Fruit fly (Drosophila melanogaster) whole organism, embryonic: ENCODE measurements around the gene CG31808.
A peak's percentile ranks its signal among the peaks of the same experiment; 100 is the strongest.

ENCODE experiments used
- CG10654 ChIP-seq: fragments of 200-800 bp; sonication (Bioruptor generic); optimal IDR thresholded peaks from 2 replicates; lab custom pipeline; 2016; ENCODE audit warnings: missing biosample characterization, missing genetic modification characterization
- CG11085 ChIP-seq: fragments of 200-800 bp; sonication (Bioruptor generic); IDR thresholded peaks from 2 replicates; pipeline ENCODE4 v1.3.6; 2022; ENCODE audit warnings: missing biosample characterization, missing genetic modification characterization
- CG12391 ChIP-seq: fragments of 200-800 bp; sonication (Bioruptor generic); optimal IDR thresholded peaks from 3 replicates; lab custom pipeline; 2018; ENCODE audit warnings: missing biosample characterization, mild to moderate bottlenecking, missing genetic modification characterization, moderate library complexity
- CG12659 ChIP-seq: fragments of 200-800 bp; sonication (Bioruptor generic); optimal IDR thresholded peaks from 3 replicates; lab custom pipeline; 2017; ENCODE audit warnings: mild to moderate bottlenecking, missing biosample characterization, missing genetic modification reagents, missing genetic modification characterization
- CG12744 ChIP-seq: fragments of 200-800 bp; sonication (Bioruptor generic); optimal IDR thresholded peaks from 2 replicates; lab custom pipeline; 2016; ENCODE audit warnings: missing biosample characterization, missing genetic modification characterization
- CG13775 ChIP-seq: fragments of 200-800 bp; sonication (Bioruptor generic); optimal IDR thresholded peaks from 3 replicates; lab custom pipeline; 2017; ENCODE audit warnings: missing biosample characterization, mild to moderate bottlenecking, missing genetic modification characterization
- CG14014 ChIP-seq: fragments of 200-800 bp; sonication (Bioruptor generic); IDR thresholded peaks from 2 replicates; pipeline ENCODE4 v1.3.6; 2022; ENCODE audit warnings: missing biosample characterization, missing genetic modification characterization
- CG1529 ChIP-seq: fragments of 200-800 bp; sonication (Bioruptor generic); optimal IDR thresholded peaks from 3 replicates; lab custom pipeline; 2018; ENCODE audit warnings: missing biosample characterization, missing genetic modification characterization
- CG18599 ChIP-seq: fragments of 200-800 bp; sonication (Bioruptor generic); optimal IDR thresholded peaks from 3 replicates; lab custom pipeline; 2017; ENCODE audit warnings: missing biosample characterization, missing genetic modification characterization, mild to moderate bottlenecking, moderate library complexity, missing genetic modification reagents
- CG4707 ChIP-seq: fragments of 200-800 bp; sonication (Bioruptor generic); optimal IDR thresholded peaks from 2 replicates; lab custom pipeline; 2018; ENCODE audit warnings: missing biosample characterization, mild to moderate bottlenecking, missing genetic modification characterization, moderate library complexity
- CG7372 ChIP-seq: fragments of 200-800 bp; sonication (Bioruptor generic); IDR thresholded peaks from 2 replicates; pipeline ENCODE4 v1.3.6; 2022; ENCODE audit warnings: missing biosample characterization, missing genetic modification characterization
- CG7556 ChIP-seq: fragments of 200-800 bp; sonication (Bioruptor generic); optimal IDR thresholded peaks from 2 replicates; lab custom pipeline; 2017; ENCODE audit warnings: missing biosample characterization, mild to moderate bottlenecking, missing genetic modification characterization
- CG7745 ChIP-seq: fragments of 200-800 bp; sonication (Bioruptor generic); optimal IDR thresholded peaks from 2 replicates; lab custom pipeline; 2018; ENCODE audit warnings: missing biosample characterization, mild to moderate bottlenecking, missing genetic modification characterization, moderate library complexity
- CG8924 ChIP-seq: fragments of 200-800 bp; optimal IDR thresholded peaks from 3 replicates; lab custom pipeline; 2019; ENCODE audit warnings: missing biosample characterization, mild to moderate bottlenecking, missing genetic modification characterization, moderate library complexity
- CG9876 ChIP-seq: fragments of 200-800 bp; sonication (Bioruptor generic); optimal IDR thresholded peaks from 2 replicates; lab custom pipeline; 2016; ENCODE audit warnings: missing biosample characterization, missing genetic modification characterization
- D ChIP-seq, 2 experiments: fragments of 200-800 bp in 1 of 2; fragments of >200 bp in 1 of 2; sonication (Bioruptor generic) in 1 of 2; optimal IDR thresholded peaks; 2 replicates in 1 of 2; 3 replicates in 1 of 2; lab custom pipeline; 2017; ENCODE audit warnings: mild to moderate bottlenecking in 1 of 2, missing biosample characterization in 1 of 2, missing genetic modification characterization in 1 of 2, missing genetic modification reagents in 1 of 2
- D19A ChIP-seq: fragments of 200-800 bp; optimal IDR thresholded peaks from 3 replicates; lab custom pipeline; 2019; ENCODE audit warnings: missing biosample characterization, mild to moderate bottlenecking, missing genetic modification characterization, moderate library complexity
- Drgx ChIP-seq: fragments of 200-800 bp; sonication (Bioruptor generic); IDR thresholded peaks from 2 replicates; pipeline ENCODE4 v1.3.6; 2022; ENCODE audit warnings: missing biosample characterization, missing genetic modification characterization
- Hand ChIP-seq: fragments of 200-800 bp; sonication (Bioruptor generic); optimal IDR thresholded peaks from 2 replicates; lab custom pipeline; 2017; ENCODE audit warnings: mild to moderate bottlenecking, missing biosample characterization, missing genetic modification reagents, missing genetic modification characterization
- MBD-R2 ChIP-seq: fragments of 200-800 bp; sonication (Bioruptor generic); IDR thresholded peaks from 2 replicates; pipeline ENCODE4 v1.3.6; 2022; ENCODE audit warnings: missing biosample characterization, missing genetic modification characterization
- PHDP ChIP-seq: fragments of 200-800 bp; sonication (Bioruptor generic); optimal IDR thresholded peaks from 3 replicates; lab custom pipeline; 2018; ENCODE audit warnings: missing biosample characterization, mild to moderate bottlenecking, missing genetic modification characterization, moderate library complexity
- Rfx ChIP-seq: fragments of 200-800 bp; sonication (Bioruptor generic); IDR thresholded peaks from 2 replicates; pipeline ENCODE4 v1.3.6; 2022; ENCODE audit warnings: missing biosample characterization, missing genetic modification characterization
- Sin3A ChIP-seq: fragments of >200 bp; optimal IDR thresholded peaks from 2 replicates; lab custom pipeline; 2018
- Sry-δ ChIP-seq: fragments of 200-800 bp; sonication (Bioruptor generic); optimal IDR thresholded peaks from 2 replicates; lab custom pipeline; 2016; ENCODE audit warnings: missing biosample characterization, missing genetic modification characterization
- Stat92E ChIP-seq, 3 experiments: fragments of >200 bp in 2 of 3; fragments of 200-800 bp in 1 of 3; sonication (Bioruptor generic) in 1 of 3; optimal IDR thresholded peaks; 2 replicates each; lab custom pipeline; 2017 to 2019; ENCODE audit warnings: missing biosample characterization in 3 of 3, missing genetic modification characterization in 3 of 3, mild to moderate bottlenecking in 1 of 3, moderate library complexity in 1 of 3
- YL-1 ChIP-seq: fragments of 200-800 bp; sonication (Bioruptor generic); optimal IDR thresholded peaks from 3 replicates; lab custom pipeline; 2017; ENCODE audit warnings: missing biosample characterization, mild to moderate bottlenecking, missing genetic modification characterization
- ase ChIP-seq: fragments of 200-800 bp; sonication (Bioruptor generic); IDR thresholded peaks from 3 replicates; pipeline ENCODE4 v1.3.6; 2022; ENCODE audit warnings: missing biosample characterization, missing genetic modification characterization
- bbx ChIP-seq: fragments of 200-800 bp; sonication (Bioruptor generic); IDR thresholded peaks from 2 replicates; pipeline ENCODE4 v1.3.6; 2022; ENCODE audit warnings: missing biosample characterization, missing genetic modification characterization; ENCODE audit not compliant: partially characterized antibody
- caup ChIP-seq: fragments of 200-800 bp; sonication (Bioruptor generic); optimal IDR thresholded peaks from 3 replicates; lab custom pipeline; 2017; ENCODE audit warnings: missing biosample characterization, mild to moderate bottlenecking, missing genetic modification characterization, moderate library complexity; ENCODE audit not compliant: severe bottlenecking
- ci ChIP-seq: fragments of 200-800 bp; sonication (Bioruptor generic); IDR thresholded peaks from 3 replicates; pipeline ENCODE4 v1.3.6; 2022; ENCODE audit warnings: missing biosample characterization, missing genetic modification characterization
- crol ChIP-seq: fragments of 200-800 bp; sonication (Bioruptor generic); IDR thresholded peaks from 2 replicates; pipeline ENCODE4 v1.3.6; 2022; ENCODE audit warnings: missing biosample characterization, missing genetic modification characterization
- dan ChIP-seq: fragments of 200-800 bp; sonication (Bioruptor generic); IDR thresholded peaks from 2 replicates; pipeline ENCODE4 v1.3.6; 2022; ENCODE audit warnings: missing biosample characterization, missing genetic modification characterization
- dmrt99B ChIP-seq: fragments of 200-800 bp; sonication (Bioruptor generic); optimal IDR thresholded peaks from 2 replicates; lab custom pipeline; 2018; ENCODE audit warnings: missing biosample characterization, mild to moderate bottlenecking, missing genetic modification characterization, moderate library complexity
- dysf ChIP-seq: fragments of 200-800 bp; sonication (Bioruptor generic); IDR thresholded peaks from 3 replicates; pipeline ENCODE4 v1.3.6; 2022; ENCODE audit warnings: missing biosample characterization, missing genetic modification characterization
- ems ChIP-seq: fragments of 200-800 bp; sonication (Bioruptor generic); optimal IDR thresholded peaks from 3 replicates; lab custom pipeline; 2016; ENCODE audit warnings: missing biosample characterization, missing genetic modification characterization
- ftz-f1 ChIP-seq: fragments of 200-800 bp; sonication (Bioruptor generic); optimal IDR thresholded peaks from 2 replicates; lab custom pipeline; 2016; ENCODE audit warnings: missing biosample characterization, missing genetic modification characterization
- gcm ChIP-seq: fragments of 200-800 bp; sonication (Bioruptor generic); optimal IDR thresholded peaks from 2 replicates; lab custom pipeline; 2019; ENCODE audit warnings: missing biosample characterization, mild to moderate bottlenecking, missing genetic modification characterization, moderate library complexity
- gcm2 ChIP-seq: fragments of 200-800 bp; sonication (Bioruptor generic); optimal IDR thresholded peaks from 2 replicates; lab custom pipeline; 2016; ENCODE audit warnings: missing biosample characterization, missing genetic modification characterization
- inv ChIP-seq: fragments of 200-800 bp; sonication (Bioruptor generic); IDR thresholded peaks from 2 replicates; pipeline ENCODE4 v1.3.6; 2022; ENCODE audit warnings: missing biosample characterization, missing genetic modification characterization; ENCODE audit not compliant: partially characterized antibody
- lab ChIP-seq: fragments of 200-800 bp; sonication (Bioruptor generic); optimal IDR thresholded peaks from 3 replicates; lab custom pipeline; 2017; ENCODE audit warnings: missing biosample characterization, missing genetic modification characterization, mild to moderate bottlenecking, moderate library complexity, missing genetic modification reagents
- lilli ChIP-seq: fragments of 200-800 bp; sonication (Bioruptor generic); optimal IDR thresholded peaks from 3 replicates; lab custom pipeline; 2016; ENCODE audit warnings: missing biosample characterization, missing genetic modification characterization
- mirr ChIP-seq: fragments of 200-800 bp; sonication (Bioruptor generic); optimal IDR thresholded peaks from 3 replicates; lab custom pipeline; 2018; ENCODE audit warnings: missing biosample characterization, mild to moderate bottlenecking, missing genetic modification characterization
- nerfin-1 ChIP-seq: fragments of 200-800 bp; sonication (Bioruptor generic); optimal IDR thresholded peaks from 3 replicates; lab custom pipeline; 2019; ENCODE audit warnings: missing biosample characterization, mild to moderate bottlenecking, missing genetic modification characterization, moderate library complexity
- sim ChIP-seq: fragments of 200-800 bp; sonication (Bioruptor generic); IDR thresholded peaks from 2 replicates; pipeline ENCODE4 v1.3.6; 2022; ENCODE audit warnings: missing biosample characterization, missing genetic modification characterization
- slp2 ChIP-seq: fragments of 200-800 bp; sonication (Bioruptor generic); optimal IDR thresholded peaks from 2 replicates; lab custom pipeline; 2016; ENCODE audit warnings: missing biosample characterization, missing genetic modification characterization
- so ChIP-seq: fragments of 200-800 bp; sonication (Bioruptor generic); IDR thresholded peaks from 3 replicates; pipeline ENCODE4 v1.3.6; 2022; ENCODE audit warnings: missing biosample characterization, missing genetic modification characterization
- tio ChIP-seq: fragments of 200-800 bp; sonication (Bioruptor generic); optimal IDR thresholded peaks from 2 replicates; lab custom pipeline; 2017; ENCODE audit warnings: missing biosample characterization, missing genetic modification characterization, inconsistent platforms
- tup ChIP-seq: fragments of 200-800 bp; sonication (Bioruptor generic); optimal IDR thresholded peaks from 2 replicates; lab custom pipeline; 2016; ENCODE audit warnings: missing biosample characterization, mild to moderate bottlenecking, missing genetic modification characterization, moderate library complexity

CG31808 gene

DNA sequence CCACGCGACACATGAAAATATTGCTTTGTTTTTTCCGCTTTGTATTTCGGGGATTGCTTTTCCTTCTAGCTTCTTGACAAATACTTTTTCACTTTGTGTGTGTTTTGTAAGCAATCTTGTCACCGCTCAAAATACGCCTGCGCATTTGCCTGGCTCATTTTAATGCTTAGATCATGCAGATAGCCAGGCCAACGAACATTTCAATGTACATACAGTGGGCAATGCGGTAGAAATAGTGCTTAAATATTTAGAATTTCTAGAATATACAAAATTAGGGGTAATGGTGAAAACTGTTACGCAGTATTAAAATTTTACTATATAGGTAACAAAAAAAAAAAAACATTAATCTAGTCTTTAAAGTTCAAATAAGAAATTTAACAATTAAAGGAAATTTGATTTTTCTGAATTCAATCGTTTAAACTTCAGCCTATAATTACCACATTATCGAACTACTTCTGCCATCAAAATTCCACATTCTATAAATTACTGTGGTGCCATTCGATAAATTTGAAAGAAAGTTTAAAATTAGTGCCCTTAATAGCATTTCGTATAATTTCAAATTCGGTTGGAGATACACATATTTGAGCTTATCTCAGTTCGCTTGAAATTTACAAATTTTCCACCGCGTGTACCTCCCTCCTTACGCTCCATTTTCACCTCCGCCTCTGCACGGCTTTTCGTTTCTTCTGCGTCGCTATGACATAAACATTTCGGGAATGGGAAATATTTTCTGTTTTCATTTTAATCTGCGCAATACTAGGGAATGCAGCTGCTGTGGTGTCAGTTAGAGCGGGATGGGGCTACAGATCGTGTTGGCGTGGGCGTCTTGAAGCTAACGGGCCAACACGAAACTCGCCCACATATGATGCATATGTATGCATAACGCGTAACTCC lies 8.9 kb downstream of the CG31808 start (continued):
- TF ChIP-seq CG12659 (GFP tag; lab: Kevin White, UChicago), result peak; percentile 24
- peak; percentile 29; the same call in 1 of the 2 replicates for TF ChIP-seq MBD-R2
- peak; percentile 17 for TF ChIP-seq CG1529
- TF ChIP-seq D (optimal IDR thresholded peaks at IDR 0.05; lab: Kevin White, UChicago), result no peak
- no peak for TF ChIP-seq D (GFP tag; optimal IDR thresholded peaks at IDR 0.05; lab: Kevin White, UChicago)
- TF ChIP-seq CG18599, result no peak
- TF ChIP-seq Sin3A (lab: Kevin White, UChicago), result no peak
- TF ChIP-seq CG4707, result peak; percentile 80
- peak; percentile 62; the same call in 1 of the 3 replicates for TF ChIP-seq ci (GFP tag; lab: Robert Waterston, UW)
- peak; percentile 33 for TF ChIP-seq CG7556
- TF ChIP-seq D19A (tag; lab: Kevin White, UChicago), result peak; percentile 27
- peak; percentile 1 for TF ChIP-seq tio
- peak in 1 of 3 experiments; percentile 1 for TF ChIP-seq Stat92E (GFP tag; optimal IDR thresholded peaks at IDR 0.05; lab: Kevin White, UChicago)
- no peak for TF ChIP-seq ftz-f1 (GFP tag; lab: Kevin White, UChicago)
- TF ChIP-seq lab (GFP tag; lab: Kevin White, UChicago), result no peak
- TF ChIP-seq CG7372 (GFP tag; lab: Robert Waterston, UW), result no peak
- TF ChIP-seq gcm2, result no peak
- TF ChIP-seq crol, result peak; percentile 48; the same call in 1 of the 2 replicates
- no peak for TF ChIP-seq caup
- TF ChIP-seq tup (GFP tag; lab: Kevin White, UChicago), result no peak
- no peak for TF ChIP-seq sim (GFP tag; lab: Robert Waterston, UW)
- TF ChIP-seq Drgx (GFP tag; lab: Robert Waterston, UW), result no peak
- no peak for TF ChIP-seq CG10654 (GFP tag; lab: Kevin White, UChicago)
- no peak for TF ChIP-seq CG7745
- no peak for TF ChIP-seq ems
- no peak for TF ChIP-seq CG12744 (GFP tag; lab: Kevin White, UChicago)
- TF ChIP-seq bbx (GFP tag; lab: Robert Waterston, UW), result no peak
- TF ChIP-seq Hand (GFP tag; lab: Kevin White, UChicago), result no peak
- no peak for TF ChIP-seq CG9876 (GFP tag; lab: Kevin White, UChicago)
- no peak for TF ChIP-seq dan (GFP tag; lab: Robert Waterston, UW)
- no peak for TF ChIP-seq ase (GFP tag; lab: Robert Waterston, UW)
- TF ChIP-seq mirr (GFP tag; lab: Kevin White, UChicago), result no peak
- 0 out of 2 replicates have a peak, but pooled peaks have one; percentile 9 for TF ChIP-seq CG14014 (GFP tag; lab: Robert Waterston, UW)
- TF ChIP-seq Rfx (GFP tag; lab: Robert Waterston, UW), result peak; percentile 59; the same call in 1 of the 2 replicates
- TF ChIP-seq slp2 (GFP tag; lab: Kevin White, UChicago), result no peak
- peak; percentile 16 for TF ChIP-seq CG13775 (GFP tag; lab: Kevin White, UChicago)
- peak; percentile 26 for TF ChIP-seq PHDP (tag; lab: Kevin White, UChicago)
- TF ChIP-seq YL-1, result no peak
- TF ChIP-seq CG8924 (tag; lab: Kevin White, UChicago), result peak; percentile 21
- TF ChIP-seq Sry-δ (GFP tag; lab: Kevin White, UChicago), result no peak
- no peak for TF ChIP-seq CG11085 (GFP tag; lab: Robert Waterston, UW)
- peak; percentile 21 for TF ChIP-seq CG12391 (tag; lab: Kevin White, UChicago)
- 0 out of 3 replicates have a peak, but pooled peaks have one; percentile 35 for TF ChIP-seq dysf (GFP tag; lab: Robert Waterston, UW)
- peak; percentile 2 for TF ChIP-seq gcm (GFP tag; lab: Kevin White, UChicago)
- no peak for TF ChIP-seq nerfin-1 (tag; lab: Kevin White, UChicago)
- TF ChIP-seq inv (GFP tag; lab: Robert Waterston, UW), result no peak
- peak; percentile 0 for TF ChIP-seq dmrt99B
- TF ChIP-seq so (GFP tag; lab: Robert Waterston, UW), result no peak
- TF ChIP-seq lilli (GFP tag; lab: Kevin White, UChicago), result peak; percentile 24
